Fruit fly (Drosophila melanogaster) whole organism, adult: ENCODE data around the gene Srp14.
A peak's percentile ranks its signal among the peaks of the same experiment; 100 is the strongest.

Source experiments
- CG12768 ChIP-seq: fragments of 200-800 bp; sonication (Bioruptor generic); optimal IDR thresholded peaks from 2 replicates; lab custom pipeline; 2017; ENCODE audit warnings: missing biosample characterization, missing genetic modification characterization, mild to moderate bottlenecking, moderate library complexity, missing genetic modification reagents
- CG14711 ChIP-seq: fragments of 200-800 bp; sonication (Bioruptor generic); optimal IDR thresholded peaks from 2 replicates; lab custom pipeline; 2018; ENCODE audit warnings: missing biosample characterization, mild to moderate bottlenecking, missing genetic modification characterization, moderate library complexity
- CG5204 ChIP-seq: fragments of 200-800 bp; sonication (Bioruptor generic); optimal IDR thresholded peaks from 2 replicates; lab custom pipeline; 2016; ENCODE audit warnings: missing biosample characterization, missing genetic modification characterization
- CG7045 ChIP-seq: fragments of 200-800 bp; sonication (Bioruptor generic); optimal IDR thresholded peaks from 2 replicates; lab custom pipeline; 2017; ENCODE audit warnings: missing biosample characterization, mild to moderate bottlenecking, missing genetic modification characterization
- Clk ChIP-seq: fragments of 200-800 bp; sonication (Bioruptor generic); optimal IDR thresholded peaks from 2 replicates; lab custom pipeline; 2017; ENCODE audit warnings: missing biosample characterization, missing genetic modification characterization
- kay ChIP-seq: fragments of 200-800 bp; sonication (Bioruptor generic); peaks from one replicate; lab custom pipeline; 2016; ENCODE audit warnings: missing biosample characterization, missing genetic modification characterization, borderline replicate concordance
- ovo ChIP-seq: fragments of 200-800 bp; sonication (Bioruptor generic); optimal IDR thresholded peaks from 2 replicates; lab custom pipeline; 2016; ENCODE audit warnings: missing biosample characterization, missing genetic modification characterization
- tj ChIP-seq: fragments of 200-800 bp; sonication (Bioruptor generic); optimal IDR thresholded peaks from 3 replicates; lab custom pipeline; 2017; ENCODE audit warnings: missing biosample characterization, mild to moderate bottlenecking, missing genetic modification characterization, moderate library complexity

DNA sequence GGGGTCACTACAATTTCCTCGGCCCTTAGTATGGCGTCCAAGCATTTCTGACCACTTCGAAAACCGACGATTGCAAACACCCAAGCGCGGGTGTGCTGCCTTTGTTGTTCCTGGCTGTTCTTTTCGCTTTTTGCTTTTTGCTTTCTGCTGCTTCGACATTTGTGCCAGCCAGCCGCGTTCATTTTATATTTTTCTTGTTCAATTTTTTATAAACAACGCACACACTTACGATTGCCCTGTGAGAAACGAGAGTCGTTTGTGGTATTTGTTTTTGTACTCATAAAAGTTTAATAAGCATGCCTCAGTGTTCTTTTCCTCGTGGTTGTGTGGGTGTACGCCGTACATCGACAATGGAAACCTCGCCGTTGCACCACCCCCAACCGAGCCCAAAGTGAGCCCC lies 32.2 kb upstream of the Srp14 start:
- TF ChIP-seq CG12768 (no peak), kay (no peak), CG14711 (tag; lab: Kevin White, UChicago) (no peak), CG5204 (GFP tag; lab: Kevin White, UChicago) (no peak), tj (GFP tag; lab: Kevin White, UChicago) (peak; percentile 76), CG7045 (GFP tag; lab: Kevin White, UChicago) (no peak), ovo (no peak), Clk (GFP tag; lab: Kevin White, UChicago) (no peak)
